Worm (Caenorhabditis elegans): ENCODE measurements around the gene K01A11.1.

The K01A11.1 gene

DNA sequence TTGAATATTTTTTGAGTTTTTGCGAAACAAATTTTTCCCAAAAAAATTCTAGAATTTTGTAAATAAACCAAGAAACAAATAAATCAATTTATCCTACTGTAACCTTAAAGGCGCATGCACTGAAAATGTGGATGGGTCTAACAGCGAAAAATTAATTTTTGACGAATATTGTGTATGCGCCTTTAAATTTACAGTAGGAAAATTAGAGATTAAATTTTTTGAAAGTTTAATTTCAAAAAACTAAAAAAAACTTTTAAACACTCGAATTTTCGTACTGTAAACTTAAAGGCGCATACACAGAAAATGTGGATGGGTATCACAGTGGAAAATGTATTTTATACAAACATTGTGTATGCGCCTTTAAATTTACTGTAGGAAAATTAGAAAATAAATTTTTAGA lies 41.1 kb downstream of the K01A11.1 start (continued):
- TF ChIP-seq ekl-4 (GFP tag; IDR thresholded peaks at IDR 0.05), result 0 out of 2 replicates have a peak, but pooled peaks have one; percentile 40
- no peak for TF ChIP-seq ztf-6 (GFP tag; IDR thresholded peaks at IDR 0.05)
- TF ChIP-seq pha-4 (tag; optimal IDR thresholded peaks at IDR 0.05), result no peak
- TF ChIP-seq dpff-1 (tag; optimal IDR thresholded peaks at IDR 0.05), result no peak
- TF ChIP-seq let-607 (tag; optimal IDR thresholded peaks at IDR 0.05), result no peak
- no peak for TF ChIP-seq Y53G8AR.9 (GFP tag; conservative IDR thresholded peaks at IDR 0.05)
- TF ChIP-seq dpl-1 (GFP tag; optimal IDR thresholded peaks at IDR 0.05), result peak; percentile 27
- peak; percentile 85 for TF ChIP-seq F49E8.2 (tag; optimal IDR thresholded peaks at IDR 0.05; ENCODE audit: insufficient read depth)
- peak; percentile 91 for TF ChIP-seq lin-54 (GFP tag; optimal IDR thresholded peaks at IDR 0.05)
- no peak for TF ChIP-seq ZK185.1 (tag; optimal IDR thresholded peaks at IDR 0.05; ENCODE audit: poor library complexity, severe bottlenecking)
- TF ChIP-seq attf-5 (GFP tag; optimal IDR thresholded peaks at IDR 0.05), result no peak
- no peak for TF ChIP-seq egl-44 (GFP tag; IDR thresholded peaks at IDR 0.05)
- TF ChIP-seq gei-17 (GFP tag; optimal IDR thresholded peaks at IDR 0.05), result no peak
- TF ChIP-seq K11D2.4 (GFP tag; IDR thresholded peaks at IDR 0.05), result no peak
- peak; percentile 83 for TF ChIP-seq him-1 (tag; optimal IDR thresholded peaks at IDR 0.05)
- TF ChIP-seq Y79H2A.3 (GFP tag; conservative IDR thresholded peaks at IDR 0.05), result no peak
- peak; percentile 49 for TF ChIP-seq tbp1 (GFP tag; optimal IDR thresholded peaks at IDR 0.05)
- peak; percentile 73 for TF ChIP-seq tlf-1 (GFP tag; optimal IDR thresholded peaks at IDR 0.05)
- peak; percentile 22; the same call in 1 of the 2 replicates for TF ChIP-seq dox-1 (GFP tag; IDR thresholded peaks at IDR 0.05)
- TF ChIP-seq C17E4.6 (GFP tag; IDR thresholded peaks at IDR 0.05), result no peak
- TF ChIP-seq Y67H2A.10 (GFP tag; conservative IDR thresholded peaks at IDR 0.05), result no peak
- peak; percentile 71 for TF ChIP-seq mcd-1 (GFP tag; IDR thresholded peaks at IDR 0.05)
- TF ChIP-seq rpc-1 (optimal IDR thresholded peaks at IDR 0.05), result no peak
- TF ChIP-seq rpc-1 (tag; optimal IDR thresholded peaks at IDR 0.05), result no peak
- TF ChIP-seq ccch-3 (GFP tag; optimal IDR thresholded peaks at IDR 0.05), result no peak
- TF ChIP-seq cebp-1 (GFP tag; IDR thresholded peaks at IDR 0.05), result no peak
- no peak for TF ChIP-seq cebp-1 (tag; optimal IDR thresholded peaks at IDR 0.05)
- TF ChIP-seq madf-8 (GFP tag; conservative IDR thresholded peaks at IDR 0.05), result peak; percentile 91
- TF ChIP-seq lsl-1 (GFP tag; optimal IDR thresholded peaks at IDR 0.05), result peak; percentile 99
- no peak for TF ChIP-seq snpc-4 (GFP tag; optimal IDR thresholded peaks at IDR 0.05)
- TF ChIP-seq snpc-4 (tag; optimal IDR thresholded peaks at IDR 0.05), result no peak
- 0 out of 2 replicates have a peak, but pooled peaks have one; percentile 7 for TF ChIP-seq B0019.2 (GFP tag; conservative IDR thresholded peaks at IDR 0.05)
- TF ChIP-seq sea-2 (GFP tag; IDR thresholded peaks at IDR 0.05), result no peak
- 0 out of 2 replicates have a peak, but pooled peaks have one; percentile 27 for TF ChIP-seq ceh-100 (GFP tag; IDR thresholded peaks at IDR 0.05)
- TF ChIP-seq snpc-1.3 (tag; optimal IDR thresholded peaks at IDR 0.05; ENCODE audit: insufficient read depth), result peak; percentile 28
- TF ChIP-seq Y95B8A.8 (GFP tag; IDR thresholded peaks at IDR 0.05), result 0 out of 2 replicates have a peak, but pooled peaks have one; percentile 22
- no peak for TF ChIP-seq die-1 (tag; optimal IDR thresholded peaks at IDR 0.05)
- TF ChIP-seq xnd-1 (tag; optimal IDR thresholded peaks at IDR 0.05), result peak; percentile 99
- TF ChIP-seq egl-18 (GFP tag; IDR thresholded peaks at IDR 0.05), result no peak
- TF ChIP-seq lsy-27 (tag; optimal IDR thresholded peaks at IDR 0.05; ENCODE audit: borderline replicate concordance, insufficient read depth), result no peak
- TF ChIP-seq rcor-1 (GFP tag; IDR thresholded peaks at IDR 0.05), result peak; percentile 51
- no peak for TF ChIP-seq ceh-79 (tag; optimal IDR thresholded peaks at IDR 0.05)
- TF ChIP-seq atf-7 (tag; optimal IDR thresholded peaks at IDR 0.05), result no peak
- peak; percentile 61 for TF ChIP-seq hsf-1 (GFP tag; IDR thresholded peaks at IDR 0.05)
- no peak for TF ChIP-seq K12H6.12 (tag; optimal IDR thresholded peaks at IDR 0.05)
